Fruit fly (Drosophila melanogaster): Measurements from ENCODE around the gene Dhc1.

The Dhc1 gene

dm6 chr3R:9612217-9612616 is 62.2 kb downstream of the Dhc1 start (continued):
- TF ChIP-seq CG2678 (tag; optimal IDR thresholded peaks at IDR 0.05) (peak; percentile 13), grau (tag; optimal IDR thresholded peaks at IDR 0.05) (peak; percentile 1), CG12769 (tag; optimal IDR thresholded peaks at IDR 0.05) (peak; percentile 1), Pdp1 (GFP tag; optimal IDR thresholded peaks at IDR 0.05) (peak in 1 of 2 experiments; percentile 58), HLH4C (GFP tag; IDR thresholded peaks at IDR 0.05; ENCODE audit: partially characterized antibody) (peak; percentile 87), Xbp1 (GFP tag; optimal IDR thresholded peaks at IDR 0.05) (peak; percentile 22), stwl (tag; optimal IDR thresholded peaks at IDR 0.05) (no peak), Dll (GFP tag; IDR thresholded peaks at IDR 0.05; ENCODE audit: partially characterized antibody) (peak; percentile 24; the same call in 1 of the 4 replicates), Fer3 (tag; optimal IDR thresholded peaks at IDR 0.05) (no peak), CG18599 (GFP tag; optimal IDR thresholded peaks at IDR 0.05) (peak; percentile 10), inv (GFP tag; IDR thresholded peaks at IDR 0.05; ENCODE audit: partially characterized antibody) (peak; percentile 13; the same call in 1 of the 2 replicates), D19B (GFP tag; optimal IDR thresholded peaks at IDR 0.05) (peak; percentile 81), bsh (GFP tag; optimal IDR thresholded peaks at IDR 0.05) (peak in 1 of 2 experiments; percentile 4), CG15269 (tag; optimal IDR thresholded peaks at IDR 0.05) (peak; percentile 12), CG9797 (GFP tag; optimal IDR thresholded peaks at IDR 0.05) (no peak), lbe (GFP tag; optimal IDR thresholded peaks at IDR 0.05) (peak; percentile 29), nerfin-2 (GFP tag; IDR thresholded peaks at IDR 0.05; ENCODE audit: partially characterized antibody) (peak; percentile 71), Deaf1 (tag; optimal IDR thresholded peaks at IDR 0.05) (no peak), yki (optimal IDR thresholded peaks at IDR 0.05) (no peak), phol (tag; optimal IDR thresholded peaks at IDR 0.05) (no peak), CG10431 (GFP tag; optimal IDR thresholded peaks at IDR 0.05) (no peak), hb (GFP tag; IDR thresholded peaks at IDR 0.05; ENCODE audit: partially characterized antibody) (peak; percentile 64; the same call in 1 of the 3 replicates), mld (GFP tag; IDR thresholded peaks at IDR 0.05; ENCODE audit: partially characterized antibody) (peak; percentile 56; the same call in 1 of the 3 replicates), Jarid2 (GFP tag; optimal IDR thresholded peaks at IDR 0.05) (no peak), bbx (GFP tag; IDR thresholded peaks at IDR 0.05; ENCODE audit: partially characterized antibody) (peak; percentile 33; the same call in 1 of the 2 replicates), row (GFP tag; IDR thresholded peaks at IDR 0.05) (peak; percentile 40; the same call in 2 of the 3 replicates), CG11504 (tag; optimal IDR thresholded peaks at IDR 0.05) (peak; percentile 17), vnd (GFP tag; IDR thresholded peaks at IDR 0.05; ENCODE audit: partially characterized antibody) (peak; percentile 68), Dek (tag; optimal IDR thresholded peaks at IDR 0.05) (no peak), fu2 (GFP tag; optimal IDR thresholded peaks at IDR 0.05) (no peak), CG12659 (GFP tag; optimal IDR thresholded peaks at IDR 0.05) (no peak), CG34224 (GFP tag; IDR thresholded peaks at IDR 0.05; ENCODE audit: partially characterized antibody) (peak; percentile 58; the same call in 1 of the 3 replicates), HLHmδ (GFP tag; optimal IDR thresholded peaks at IDR 0.05) (no peak), vvl (GFP tag; IDR thresholded peaks at IDR 0.05) (0 out of 2 replicates have a peak, but pooled peaks have one; percentile 40), Oli (tag; optimal IDR thresholded peaks at IDR 0.05) (peak; percentile 4), CG16813 (GFP tag; IDR thresholded peaks at IDR 0.05; ENCODE audit: partially characterized antibody) (peak; percentile 69), Scr (GFP tag; IDR thresholded peaks at IDR 0.05; ENCODE audit: partially characterized antibody) (peak; percentile 56)

- TF ChIP-seq Bgb (GFP tag; IDR thresholded peaks at IDR 0.05; ENCODE audit: partially characterized antibody) (peak; percentile 40; the same call in 1 of the 2 replicates), Sox102F (GFP tag; optimal IDR thresholded peaks at IDR 0.05) (no peak), CG3407 (GFP tag; optimal IDR thresholded peaks at IDR 0.05) (no peak), ato (GFP tag; IDR thresholded peaks at IDR 0.05; ENCODE audit: partially characterized antibody) (no peak), Drgx (GFP tag; IDR thresholded peaks at IDR 0.05) (0 out of 2 replicates have a peak, but pooled peaks have one; percentile 15), CG7963 (GFP tag; IDR thresholded peaks at IDR 0.05; ENCODE audit: partially characterized antibody) (peak; percentile 58; the same call in 1 of the 3 replicates), CG1792 (GFP tag; optimal IDR thresholded peaks at IDR 0.05) (no peak), Pdp1 (GFP tag; optimal IDR thresholded peaks at IDR 0.05) (peak in 1 of 2 experiments; percentile 67), CG2678 (tag; optimal IDR thresholded peaks at IDR 0.05) (no peak), hb (GFP tag; IDR thresholded peaks at IDR 0.05; ENCODE audit: partially characterized antibody) (0 out of 3 replicates have a peak, but pooled peaks have one; percentile 20), Dll (GFP tag; IDR thresholded peaks at IDR 0.05; ENCODE audit: partially characterized antibody) (0 out of 4 replicates have a peak, but pooled peaks have one; percentile 19), Med (GFP tag) (peak; percentile 17), tna (GFP tag; IDR thresholded peaks at IDR 0.05; ENCODE audit: partially characterized antibody) (peak; percentile 78), nerfin-2 (GFP tag; IDR thresholded peaks at IDR 0.05; ENCODE audit: partially characterized antibody) (peak; percentile 62), bbx (GFP tag; IDR thresholded peaks at IDR 0.05; ENCODE audit: partially characterized antibody) (peak; percentile 31; the same call in 1 of the 2 replicates), vnd (GFP tag; IDR thresholded peaks at IDR 0.05; ENCODE audit: partially characterized antibody) (peak; percentile 50; the same call in 2 of the 3 replicates)
Observed at dm6 chr3R:9608206-9608605, 66.2 kb downstream of the Dhc1 start.
